Worm (Caenorhabditis elegans) whole organism, L4/young adult: ENCODE results near the gene ceh-49.

ENCODE experiments used
- W03F9.2 ChIP-seq: fragments of 150-350 bp; optimal IDR thresholded peaks from 2 replicates; lab custom pipeline; 2014; ENCODE audit warnings: missing biosample characterization, missing genetic modification characterization
- him-1 ChIP-seq: sonication (generic microtip); optimal IDR thresholded peaks from 2 replicates; lab custom pipeline; 2016; ENCODE audit warnings: missing genotype, missing genetic modification reagents, missing genetic modification characterization, missing compliant biosample characterization

DNA sequence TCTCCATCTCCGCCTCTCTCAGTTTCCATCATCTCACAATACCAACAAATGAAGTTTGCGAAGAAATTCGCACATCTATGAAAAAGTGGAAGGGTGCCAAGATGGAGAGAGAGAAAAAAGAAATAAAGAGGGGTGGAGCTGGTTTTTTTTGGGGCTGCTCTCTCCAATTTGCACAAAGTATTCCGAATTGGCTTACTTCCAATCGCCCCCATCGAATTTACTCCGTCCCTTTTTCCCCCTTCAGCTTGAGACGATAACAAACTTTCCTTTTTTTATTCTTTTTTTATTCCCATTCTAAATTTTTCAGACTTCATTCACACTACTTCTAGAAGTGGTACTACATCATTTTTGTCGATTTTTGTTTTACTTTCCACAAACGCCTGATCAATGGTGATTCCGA lies 11.1 kb upstream of the ceh-49 start, which contains the start of gene exp-2:
- TF ChIP-seq him-1 (tag; lab: Kevin White, UChicago) (no peak), W03F9.2 (tag; lab: Kevin White, UChicago) (no peak)
